Fruit fly (Drosophila melanogaster): ENCODE data around the gene CG6763.
A peak's percentile ranks its signal among the peaks of the same experiment; 100 is the strongest.

The CG6763 gene

dm6 chr3R:23315221-23315620 is 31.4 kb downstream of the CG6763 start:
- TF ChIP-seq sage (GFP tag; optimal IDR thresholded peaks at IDR 0.05) (no peak), psq (GFP tag; optimal IDR thresholded peaks at IDR 0.05) (peak; percentile 21)

dm6 chr3R:23315630-23316029 is 31.8 kb downstream of the CG6763 start:
- no peak for TF ChIP-seq sage (GFP tag; optimal IDR thresholded peaks at IDR 0.05)
- peak; percentile 10 for TF ChIP-seq ey (GFP tag; optimal IDR thresholded peaks at IDR 0.05)
- TF ChIP-seq CG32264 (GFP tag; optimal IDR thresholded peaks at IDR 0.05): no peak
- TF ChIP-seq foxo (GFP tag; optimal IDR thresholded peaks at IDR 0.05): peak in 1 of 2 experiments; percentile 5

- TF ChIP-seq Mio (GFP tag; optimal IDR thresholded peaks at IDR 0.05) (no peak), Hnf4 (GFP tag; optimal IDR thresholded peaks at IDR 0.05) (no peak), foxo (GFP tag; optimal IDR thresholded peaks at IDR 0.05) (no peak), Rel (GFP tag; optimal IDR thresholded peaks at IDR 0.05) (no peak), Rel (tag; optimal IDR thresholded peaks at IDR 0.05) (peak; percentile 29), h (GFP tag; optimal IDR thresholded peaks at IDR 0.05) (peak; percentile 77), Myc (optimal IDR thresholded peaks at IDR 0.05) (no peak)
Observed at dm6 chr3R:23316867-23317266, 33.1 kb downstream of the CG6763 start.

- peak; percentile 8 for TF ChIP-seq psq (GFP tag; optimal IDR thresholded peaks at IDR 0.05)
- peak; percentile 85 for TF ChIP-seq Dfd (GFP tag; optimal IDR thresholded peaks at IDR 0.05)
- no peak for TF ChIP-seq usp (GFP tag; optimal IDR thresholded peaks at IDR 0.05)
Observed at dm6 chr3R:23318928-23319327, 35.1 kb downstream of the CG6763 start.

- TF ChIP-seq CG9705 (GFP tag; optimal IDR thresholded peaks at IDR 0.05): no peak
- no peak for TF ChIP-seq dl (GFP tag; optimal IDR thresholded peaks at IDR 0.05; ENCODE audit: insufficient read depth in 1 of 2, partially characterized antibody in 2 of 2)
- TF ChIP-seq GATAd (GFP tag; optimal IDR thresholded peaks at IDR 0.05): no peak
- TF ChIP-seq tai (GFP tag; optimal IDR thresholded peaks at IDR 0.05): no peak
- no peak for TF ChIP-seq Jra (GFP tag; optimal IDR thresholded peaks at IDR 0.05)
- TF ChIP-seq pan (optimal IDR thresholded peaks at IDR 0.05): no peak
- no peak for TF ChIP-seq lola (GFP tag; optimal IDR thresholded peaks at IDR 0.05)
- TF ChIP-seq br (GFP tag; optimal IDR thresholded peaks at IDR 0.05): no peak
- no peak for TF ChIP-seq usp (GFP tag; optimal IDR thresholded peaks at IDR 0.05)
- no peak for TF ChIP-seq h (GFP tag; optimal IDR thresholded peaks at IDR 0.05)
- no peak for TF ChIP-seq HLH106 (tag; optimal IDR thresholded peaks at IDR 0.05)
- no peak for TF ChIP-seq Myc (optimal IDR thresholded peaks at IDR 0.05)
- TF ChIP-seq jim (GFP tag; optimal IDR thresholded peaks at IDR 0.05): no peak
- TF ChIP-seq psq (GFP tag; optimal IDR thresholded peaks at IDR 0.05): no peak
- no peak for TF ChIP-seq Abd-B (GFP tag; optimal IDR thresholded peaks at IDR 0.05)
- TF ChIP-seq Rel (GFP tag; optimal IDR thresholded peaks at IDR 0.05): no peak
- TF ChIP-seq Rel (tag; optimal IDR thresholded peaks at IDR 0.05): no peak
- TF ChIP-seq dmrt93B (GFP tag; optimal IDR thresholded peaks at IDR 0.05): no peak
Observed at dm6 chr3R:23320251-23320650, 36.4 kb downstream of the CG6763 start.

dm6 chr3R:23323639-23324350 is 40.0 kb downstream of the CG6763 start:
- TF ChIP-seq psq (GFP tag; optimal IDR thresholded peaks at IDR 0.05) (no peak), lola (GFP tag; optimal IDR thresholded peaks at IDR 0.05) (no peak), Hr78 (GFP tag; optimal IDR thresholded peaks at IDR 0.05) (no peak), Vsx2 (GFP tag; optimal IDR thresholded peaks at IDR 0.05; ENCODE audit: partially characterized antibody) (peak; percentile 12), Abd-B (GFP tag; optimal IDR thresholded peaks at IDR 0.05) (no peak), Rel (GFP tag; optimal IDR thresholded peaks at IDR 0.05) (no peak), Rel (tag; optimal IDR thresholded peaks at IDR 0.05) (peak; percentile 48), woc (GFP tag; optimal IDR thresholded peaks at IDR 0.05) (no peak), foxo (GFP tag; optimal IDR thresholded peaks at IDR 0.05) (no peak), Sp1 (GFP tag; optimal IDR thresholded peaks at IDR 0.05) (no peak)

- TF ChIP-seq dl (GFP tag; optimal IDR thresholded peaks at IDR 0.05; ENCODE audit: insufficient read depth in 1 of 2, partially characterized antibody in 2 of 2) (no peak), woc (GFP tag; optimal IDR thresholded peaks at IDR 0.05) (no peak), Hr78 (GFP tag; optimal IDR thresholded peaks at IDR 0.05) (no peak), usp (GFP tag; optimal IDR thresholded peaks at IDR 0.05) (no peak), tai (GFP tag; optimal IDR thresholded peaks at IDR 0.05) (no peak), fru (GFP tag; optimal IDR thresholded peaks at IDR 0.05) (no peak), brk (GFP tag; optimal IDR thresholded peaks at IDR 0.05) (no peak), Sp1 (GFP tag; optimal IDR thresholded peaks at IDR 0.05) (no peak), sv (GFP tag; optimal IDR thresholded peaks at IDR 0.05) (no peak), dsf (GFP tag; optimal IDR thresholded peaks at IDR 0.05; ENCODE audit: borderline replicate concordance) (no peak), jim (GFP tag; optimal IDR thresholded peaks at IDR 0.05) (no peak), Myc (optimal IDR thresholded peaks at IDR 0.05) (no peak), br (GFP tag; optimal IDR thresholded peaks at IDR 0.05) (no peak), h (GFP tag; optimal IDR thresholded peaks at IDR 0.05) (no peak), ey (GFP tag; optimal IDR thresholded peaks at IDR 0.05) (no peak)
Observed at dm6 chr3R:23325710-23326109, 41.9 kb downstream of the CG6763 start.

Measured in whole organism, wandering third instar larva.